Worm (Caenorhabditis elegans) whole organism, L4/young adult: Measurements from ENCODE around the gene prp-21.

Experiments
- W03F9.2 ChIP-seq: fragments of 150-350 bp; optimal IDR thresholded peaks from 2 replicates; lab custom pipeline; 2014; ENCODE audit warnings: missing biosample characterization, missing genetic modification characterization
- dao-5 ChIP-seq: sonication (generic microtip); optimal IDR thresholded peaks from 2 replicates; lab custom pipeline; 2016; ENCODE audit warnings: missing genotype, missing genetic modification characterization, moderate library complexity, missing compliant biosample characterization

ce11 chrII:467265-467664 lies 17.4 kb upstream of the prp-21 start, which contains the start of gene nfyb-1:
- no peak for TF ChIP-seq W03F9.2
- TF ChIP-seq dao-5 (tag; lab: Kevin White, UChicago): no peak
